Worm (Caenorhabditis elegans) whole organism, L2 larva: ENCODE results near the gene ppat-1.
A peak's percentile ranks its signal among the peaks of the same experiment; 100 is the strongest.

Experiments
- ZK546.5 ChIP-seq: sonication (generic microtip); optimal IDR thresholded peaks from 2 replicates; lab custom pipeline; 2017; ENCODE audit warnings: missing biosample characterization, missing genetic modification characterization
- ceh-82 ChIP-seq: fragments of 150-350 bp; optimal IDR thresholded peaks from 2 replicates; lab custom pipeline; 2014; ENCODE audit warnings: missing biosample characterization, missing genetic modification characterization
- lin-13 ChIP-seq: fragments of 150-350 bp; optimal IDR thresholded peaks from 2 replicates; lab custom pipeline; 2014; ENCODE audit warnings: missing biosample characterization, missing genetic modification reagents, missing genetic modification characterization
- nhr-237 ChIP-seq: fragments of 150-350 bp; optimal IDR thresholded peaks from 2 replicates; lab custom pipeline; 2014; ENCODE audit warnings: missing biosample characterization, missing genetic modification characterization
- nhr-25 ChIP-seq: fragments of 150-350 bp; sonication (generic microtip); optimal IDR thresholded peaks from 3 replicates; lab custom pipeline; 2014; ENCODE audit warnings: missing biosample characterization, missing genetic modification characterization
- sma-9 ChIP-seq, 2 experiments: fragments of 150-350 bp in 1 of 2; sonication (generic microtip) in 1 of 2; optimal IDR thresholded peaks; 2 replicates each; lab custom pipeline; 2014 to 2016; ENCODE audit warnings: missing genetic modification characterization in 2 of 2, mild to moderate bottlenecking in 1 of 2, missing biosample characterization in 1 of 2, missing compliant biosample characterization in 1 of 2, missing genetic modification reagents in 1 of 2, moderate library complexity in 1 of 2
- ztf-11 ChIP-seq: sonication (generic microtip); optimal IDR thresholded peaks from 2 replicates; lab custom pipeline; 2017; ENCODE audit warnings: missing biosample characterization, missing genetic modification characterization

DNA sequence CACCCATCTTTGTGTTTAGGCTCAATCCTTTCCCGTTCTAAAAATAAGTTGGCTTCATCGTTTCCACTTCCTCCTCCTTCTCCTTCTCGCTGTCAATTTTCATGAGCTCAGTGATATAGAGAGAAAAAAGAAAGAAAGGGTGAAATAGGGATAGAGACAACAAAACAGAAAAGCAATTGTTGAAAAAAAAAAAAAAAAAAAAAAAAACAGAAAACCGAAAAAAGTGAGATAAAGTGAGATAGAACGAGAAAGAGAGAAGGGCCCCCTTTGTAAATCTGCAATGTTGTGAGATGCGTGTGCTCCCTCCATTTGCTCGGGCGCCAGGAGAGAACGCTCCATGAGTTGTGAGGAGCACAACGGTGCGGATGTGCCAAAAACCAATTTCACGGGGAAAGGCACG lies 34.8 kb downstream of the ppat-1 start:
- TF ChIP-seq ZK546.5 (tag; lab: Kevin White, UChicago) (no peak), nhr-237 (no peak), ceh-82 (tag; lab: Kevin White, UChicago) (no peak), ztf-11 (tag; lab: Kevin White, UChicago) (no peak), nhr-25 (tag; lab: Kevin White, UChicago) (no peak), lin-13 (GFP tag; lab: Kevin White, UChicago) (no peak), sma-9 (GFP tag; optimal IDR thresholded peaks at IDR 0.05; lab: Kevin White, UChicago) (peak; percentile 26), sma-9 (tag; optimal IDR thresholded peaks at IDR 0.05; lab: Kevin White, UChicago) (no peak)
